Fruit fly (Drosophila melanogaster): Measurements from ENCODE around the gene Tbc1d8-9.
A peak's percentile ranks its signal among the peaks of the same experiment; 100 is the strongest.

The Tbc1d8-9 gene

DNA sequence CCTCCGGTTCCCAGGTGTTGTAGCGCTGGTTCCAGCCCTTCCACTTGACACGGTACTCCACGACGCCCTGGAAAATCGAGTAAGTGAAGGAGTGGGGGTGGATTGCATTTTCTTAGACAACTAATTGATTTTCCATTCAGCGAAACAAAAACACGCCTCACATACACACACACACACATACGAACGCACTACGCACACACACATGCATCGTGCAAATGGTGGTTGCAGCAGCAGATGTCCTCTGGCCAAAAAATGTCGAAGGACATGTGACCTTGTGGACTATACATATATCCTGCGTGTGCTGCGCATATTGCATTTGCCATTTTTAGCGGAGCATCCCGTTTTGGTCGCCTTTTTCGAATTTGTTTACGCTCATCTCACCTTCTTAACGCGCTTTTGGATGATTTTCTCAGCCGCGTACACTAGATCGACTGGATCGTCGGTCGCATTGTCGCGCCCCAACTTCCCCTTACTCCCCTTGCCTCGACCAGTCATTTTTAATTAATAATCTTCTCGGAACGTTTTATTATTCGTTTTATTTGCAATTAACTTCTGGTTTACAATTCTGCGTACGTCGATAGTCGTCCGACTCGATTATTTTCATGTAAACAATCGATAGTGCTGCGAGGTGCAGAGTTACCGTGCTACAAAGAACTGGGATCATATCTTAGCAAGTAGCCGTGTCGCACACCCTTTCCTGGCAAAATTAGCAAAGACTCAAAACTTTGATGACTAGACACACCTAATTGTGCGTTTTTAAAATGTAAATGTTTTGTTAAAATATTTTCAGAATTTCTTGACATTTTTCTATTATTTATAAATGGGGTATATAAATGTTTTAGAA lies 25.9 kb downstream of the Tbc1d8-9 start, which contains the start of gene Pc (continued):
- TF ChIP-seq CG9817 (tag; optimal IDR thresholded peaks at IDR 0.05) (peak; percentile 23), Poxn (GFP tag; IDR thresholded peaks at IDR 0.05) (no peak), ase (GFP tag; IDR thresholded peaks at IDR 0.05) (no peak), tgo (GFP tag; IDR thresholded peaks at IDR 0.05) (no peak), Sox100B (GFP tag; optimal IDR thresholded peaks at IDR 0.05) (no peak), zen (tag; optimal IDR thresholded peaks at IDR 0.05) (peak; percentile 78), CG15073 (GFP tag; optimal IDR thresholded peaks at IDR 0.05) (no peak), CG8388 (GFP tag; optimal IDR thresholded peaks at IDR 0.05) (no peak), cad (GFP tag; optimal IDR thresholded peaks at IDR 0.05) (peak; percentile 40), grau (tag; optimal IDR thresholded peaks at IDR 0.05) (peak; percentile 17), CG13123 (GFP tag; optimal IDR thresholded peaks at IDR 0.05) (no peak), Gsc (GFP tag; IDR thresholded peaks at IDR 0.05) (no peak), sens-2 (GFP tag; IDR thresholded peaks at IDR 0.05) (no peak), crp (GFP tag; optimal IDR thresholded peaks at IDR 0.05) (no peak), CG12942 (GFP tag; optimal IDR thresholded peaks at IDR 0.05) (no peak), CG3847 (GFP tag; IDR thresholded peaks at IDR 0.05) (peak; percentile 69), bsh (GFP tag; optimal IDR thresholded peaks at IDR 0.05) (no peak), Hmr (GFP tag; optimal IDR thresholded peaks at IDR 0.05) (peak; percentile 57), zf30C (GFP tag; optimal IDR thresholded peaks at IDR 0.05) (peak; percentile 4), CG32767 (GFP tag; IDR thresholded peaks at IDR 0.05) (no peak), CG18619 (GFP tag; optimal IDR thresholded peaks at IDR 0.05) (no peak), CG4360 (GFP tag; IDR thresholded peaks at IDR 0.05) (no peak), CG6791 (GFP tag; IDR thresholded peaks at IDR 0.05; ENCODE audit: partially characterized antibody) (peak; percentile 90), CG16815 (GFP tag; optimal IDR thresholded peaks at IDR 0.05) (no peak), CG9609 (GFP tag; optimal IDR thresholded peaks at IDR 0.05) (peak; percentile 4), pan (optimal IDR thresholded peaks at IDR 0.05) (no peak), pan (GFP tag; optimal IDR thresholded peaks at IDR 0.05 in 1 of 2, IDR thresholded peaks at IDR 0.05 in 1 of 2) (no peak), CG8944 (GFP tag; optimal IDR thresholded peaks at IDR 0.05) (no peak), Hr39 (optimal IDR thresholded peaks at IDR 0.05) (no peak), CG12299 (tag; optimal IDR thresholded peaks at IDR 0.05) (no peak), Max (GFP tag; optimal IDR thresholded peaks at IDR 0.05) (peak; percentile 30), CG17385 (GFP tag; optimal IDR thresholded peaks at IDR 0.05) (no peak), sens (GFP tag) (peak; percentile 51), sqz (GFP tag; optimal IDR thresholded peaks at IDR 0.05) (no peak), CG6654 (GFP tag; optimal IDR thresholded peaks at IDR 0.05) (no peak), Bgb (GFP tag; IDR thresholded peaks at IDR 0.05; ENCODE audit: partially characterized antibody) (peak; percentile 93), slp2 (GFP tag; optimal IDR thresholded peaks at IDR 0.05) (peak; percentile 16), E2f2 (GFP tag; IDR thresholded peaks at IDR 0.05) (peak; percentile 64), crol (GFP tag; IDR thresholded peaks at IDR 0.05) (no peak), usp (GFP tag; optimal IDR thresholded peaks at IDR 0.05) (no peak), Lhr (GFP tag; optimal IDR thresholded peaks at IDR 0.05) (peak; percentile 91), CG42726 (GFP tag; IDR thresholded peaks at IDR 0.05; ENCODE audit: partially characterized antibody) (peak; percentile 95), CG7987 (GFP tag; optimal IDR thresholded peaks at IDR 0.05) (no peak), CG10321 (GFP tag; IDR thresholded peaks at IDR 0.05) (no peak), Ets65A (GFP tag) (peak; percentile 4), ab (GFP tag; optimal IDR thresholded peaks at IDR 0.05) (no peak), knrl (GFP tag; IDR thresholded peaks at IDR 0.05; ENCODE audit: partially characterized antibody) (peak; percentile 89), CG3407 (GFP tag; optimal IDR thresholded peaks at IDR 0.05) (no peak), maf-S (GFP tag; optimal IDR thresholded peaks at IDR 0.05) (no peak), Elba2 (GFP tag; optimal IDR thresholded peaks at IDR 0.05) (no peak), CG18262 (tag; optimal IDR thresholded peaks at IDR 0.05) (no peak)
